Fruit fly (Drosophila melanogaster) whole organism, embryonic: ENCODE measurements around the gene VhaM9.7-c.

Source experiments
- Abd-B ChIP-seq: fragments of 200-800 bp; sonication (Bioruptor generic); optimal IDR thresholded peaks from 2 replicates; lab custom pipeline; 2018; ENCODE audit warnings: missing biosample characterization, mild to moderate bottlenecking, missing genetic modification characterization, moderate library complexity
- Antp ChIP-seq: fragments of 200-800 bp; sonication (Bioruptor generic); optimal IDR thresholded peaks from 3 replicates; lab custom pipeline; 2016; ENCODE audit warnings: missing biosample characterization, missing genetic modification characterization
- Bgb ChIP-seq: fragments of 200-800 bp; sonication (Bioruptor generic); IDR thresholded peaks from 2 replicates; pipeline ENCODE4 v1.3.6; 2022; ENCODE audit warnings: missing biosample characterization, missing genetic modification characterization; ENCODE audit not compliant: partially characterized antibody
- BtbVII ChIP-seq: fragments of 200-800 bp; sonication (Bioruptor generic); optimal IDR thresholded peaks from 3 replicates; lab custom pipeline; 2017; ENCODE audit warnings: missing biosample characterization, mild to moderate bottlenecking, missing genetic modification characterization
- CG10321 ChIP-seq: fragments of 200-800 bp; sonication (Bioruptor generic); IDR thresholded peaks from 2 replicates; pipeline ENCODE4 v1.3.6; 2022; ENCODE audit warnings: missing biosample characterization, missing genetic modification characterization
- CG11456 ChIP-seq: fragments of 200-800 bp; sonication (Bioruptor generic); IDR thresholded peaks from 3 replicates; pipeline ENCODE4 v1.3.6; 2022; ENCODE audit warnings: missing biosample characterization, missing genetic modification characterization
- CG12942 ChIP-seq: fragments of 200-800 bp; sonication (Bioruptor generic); optimal IDR thresholded peaks from 3 replicates; lab custom pipeline; 2016; ENCODE audit warnings: missing biosample characterization, missing genetic modification characterization
- CG13296 ChIP-seq: fragments of 200-800 bp; sonication (Bioruptor generic); optimal IDR thresholded peaks from 3 replicates; lab custom pipeline; 2018; ENCODE audit warnings: missing biosample characterization, mild to moderate bottlenecking, missing genetic modification characterization
- CG13624 ChIP-seq: fragments of 200-800 bp; sonication (Bioruptor generic); optimal IDR thresholded peaks from 2 replicates; lab custom pipeline; 2016; ENCODE audit warnings: missing biosample characterization, missing genetic modification characterization
- CG14441 ChIP-seq: fragments of 200-800 bp; sonication (Bioruptor generic); IDR thresholded peaks from 2 replicates; pipeline ENCODE4 v1.3.6; 2022; ENCODE audit warnings: missing biosample characterization, missing genetic modification characterization
- CG31365 ChIP-seq: fragments of 200-800 bp; sonication (Bioruptor generic); optimal IDR thresholded peaks from 2 replicates; lab custom pipeline; 2018; ENCODE audit warnings: missing biosample characterization, mild to moderate bottlenecking, missing genetic modification characterization
- CG33557 ChIP-seq: fragments of 200-800 bp; sonication (Bioruptor generic); optimal IDR thresholded peaks from 2 replicates; lab custom pipeline; 2019; ENCODE audit warnings: missing biosample characterization, mild to moderate bottlenecking, missing genetic modification characterization, moderate library complexity
- CG4424 ChIP-seq: fragments of 200-800 bp; sonication (Bioruptor generic); optimal IDR thresholded peaks from 3 replicates; lab custom pipeline; 2016; ENCODE audit warnings: missing biosample characterization, missing genetic modification characterization
- CG4854 ChIP-seq: fragments of 200-800 bp; sonication (Bioruptor generic); optimal IDR thresholded peaks from 2 replicates; lab custom pipeline; 2016; ENCODE audit warnings: missing biosample characterization, missing genetic modification characterization, inconsistent platforms
- CG5953 ChIP-seq: fragments of 200-800 bp; sonication (Bioruptor generic); IDR thresholded peaks from 2 replicates; pipeline ENCODE4 v1.3.6; 2022; ENCODE audit warnings: missing biosample characterization, missing genetic modification characterization
- CG6654 ChIP-seq: fragments of 200-800 bp; sonication (Bioruptor generic); optimal IDR thresholded peaks from 2 replicates; lab custom pipeline; 2017; ENCODE audit warnings: missing biosample characterization, mild to moderate bottlenecking, missing genetic modification characterization
- CG6689 ChIP-seq: fragments of 200-800 bp; sonication (Bioruptor generic); IDR thresholded peaks from 2 replicates; pipeline ENCODE4 v1.3.6; 2022; ENCODE audit warnings: missing biosample characterization, missing genetic modification characterization
- CG7357 ChIP-seq: fragments of 200-800 bp; sonication (Bioruptor generic); IDR thresholded peaks from 3 replicates; pipeline ENCODE4 v1.3.6; 2022; ENCODE audit warnings: missing biosample characterization, missing genetic modification characterization
- CG8281 ChIP-seq: fragments of 200-800 bp; sonication (Bioruptor generic); optimal IDR thresholded peaks from 2 replicates; lab custom pipeline; 2018; ENCODE audit warnings: missing biosample characterization, mild to moderate bottlenecking, missing genetic modification characterization, moderate library complexity
- CG8290 ChIP-seq, 3 experiments: fragments of 200-800 bp; sonication (Bioruptor generic); optimal IDR thresholded peaks; 2 replicates each; lab custom pipeline; 2016 to 2019; ENCODE audit warnings: missing biosample characterization in 3 of 3, missing genetic modification characterization in 3 of 3, mild to moderate bottlenecking in 2 of 3, moderate library complexity in 1 of 3
- CG9609 ChIP-seq: fragments of 200-800 bp; sonication (Bioruptor generic); optimal IDR thresholded peaks from 3 replicates; lab custom pipeline; 2016; ENCODE audit warnings: missing biosample characterization, missing genetic modification characterization
- CkIIα-i1 ChIP-seq: fragments of 200-800 bp; sonication (Bioruptor generic); IDR thresholded peaks from 2 replicates; pipeline ENCODE4 v1.3.6; 2022; ENCODE audit warnings: missing biosample characterization, missing genetic modification characterization
- D ChIP-seq, 2 experiments: fragments of 200-800 bp in 1 of 2; fragments of >200 bp in 1 of 2; sonication (Bioruptor generic) in 1 of 2; optimal IDR thresholded peaks; 2 replicates in 1 of 2; 3 replicates in 1 of 2; lab custom pipeline; 2017; ENCODE audit warnings: mild to moderate bottlenecking in 1 of 2, missing biosample characterization in 1 of 2, missing genetic modification characterization in 1 of 2, missing genetic modification reagents in 1 of 2
- Dbx ChIP-seq: fragments of 200-800 bp; sonication (Bioruptor generic); IDR thresholded peaks from 3 replicates; pipeline ENCODE4 v1.3.6; 2022; ENCODE audit warnings: missing biosample characterization, missing genetic modification characterization
- Dek ChIP-seq: fragments of 200-800 bp; sonication (Bioruptor generic); optimal IDR thresholded peaks from 3 replicates; lab custom pipeline; 2019; ENCODE audit warnings: missing biosample characterization, mild to moderate bottlenecking, missing genetic modification characterization, moderate library complexity
- Eip74EF ChIP-seq, 2 experiments: fragments of 200-800 bp in 1 of 2; fragments of >200 bp in 1 of 2; sonication (Bioruptor generic) in 1 of 2; optimal IDR thresholded peaks; 2 replicates each; lab custom pipeline; 2017 to 2019; ENCODE audit warnings: missing biosample characterization in 2 of 2, missing genetic modification characterization in 2 of 2, mild to moderate bottlenecking in 1 of 2, moderate library complexity in 1 of 2
- Elba2 ChIP-seq: fragments of 200-800 bp; sonication (Bioruptor generic); optimal IDR thresholded peaks from 3 replicates; lab custom pipeline; 2016; ENCODE audit warnings: missing biosample characterization, missing genetic modification characterization
- H15 ChIP-seq: fragments of 200-800 bp; sonication (Bioruptor generic); IDR thresholded peaks from 3 replicates; pipeline ENCODE4 v1.3.6; 2022; ENCODE audit warnings: missing biosample characterization, missing genetic modification characterization
- H2.0 ChIP-seq: fragments of 200-800 bp; sonication (Bioruptor generic); IDR thresholded peaks from 2 replicates; pipeline ENCODE4 v1.3.6; 2022; ENCODE audit warnings: missing biosample characterization, missing genetic modification characterization
- Hr78 ChIP-seq, 2 experiments: fragments of 200-800 bp in 1 of 2; fragments of >200 bp in 1 of 2; sonication (Bioruptor generic) in 1 of 2; optimal IDR thresholded peaks; 2 replicates each; lab custom pipeline; 2017 to 2019; ENCODE audit warnings: missing biosample characterization in 2 of 2, missing genetic modification characterization in 2 of 2, mild to moderate bottlenecking in 1 of 2, moderate library complexity in 1 of 2
- Nf-YB ChIP-seq: fragments of 200-800 bp; sonication (Bioruptor generic); optimal IDR thresholded peaks from 3 replicates; lab custom pipeline; 2019; ENCODE audit warnings: missing biosample characterization, mild to moderate bottlenecking, missing genetic modification characterization, moderate library complexity
- Nf-YC ChIP-seq: fragments of 200-800 bp; optimal IDR thresholded peaks from 3 replicates; lab custom pipeline; 2019; ENCODE audit warnings: missing biosample characterization, mild to moderate bottlenecking, missing genetic modification characterization, moderate library complexity
- Spps ChIP-seq: fragments of 200-800 bp; sonication (Bioruptor generic); optimal IDR thresholded peaks from 2 replicates; lab custom pipeline; 2018; ENCODE audit warnings: missing biosample characterization, mild to moderate bottlenecking, missing genetic modification characterization
- Stat92E ChIP-seq, 3 experiments: fragments of >200 bp in 2 of 3; fragments of 200-800 bp in 1 of 3; sonication (Bioruptor generic) in 1 of 3; optimal IDR thresholded peaks; 2 replicates each; lab custom pipeline; 2017 to 2019; ENCODE audit warnings: missing biosample characterization in 3 of 3, missing genetic modification characterization in 3 of 3, mild to moderate bottlenecking in 1 of 3, moderate library complexity in 1 of 3
- ac ChIP-seq: fragments of 200-800 bp; sonication (Bioruptor generic); optimal IDR thresholded peaks from 3 replicates; lab custom pipeline; 2017; ENCODE audit warnings: missing biosample characterization, mild to moderate bottlenecking, missing genetic modification characterization
- ap ChIP-seq: fragments of 200-800 bp; sonication (Bioruptor generic); IDR thresholded peaks from 2 replicates; pipeline ENCODE4 v1.3.6; 2022; ENCODE audit warnings: missing biosample characterization, missing genetic modification characterization
- bowl ChIP-seq: fragments of 200-800 bp; sonication (Bioruptor generic); IDR thresholded peaks from 2 replicates; pipeline ENCODE4 v1.3.6; 2022; ENCODE audit warnings: missing biosample characterization, missing genetic modification characterization
- bsh ChIP-seq, 2 experiments: fragments of 200-800 bp; sonication (Bioruptor generic); optimal IDR thresholded peaks; 2 replicates each; lab custom pipeline; 2017 to 2018; ENCODE audit warnings: mild to moderate bottlenecking in 2 of 2, missing biosample characterization in 2 of 2, missing genetic modification characterization in 2 of 2, moderate library complexity in 1 of 2
- cas ChIP-seq: fragments of 200-800 bp; sonication (Bioruptor generic); IDR thresholded peaks from 2 replicates; pipeline ENCODE4 v1.3.6; 2022; ENCODE audit warnings: missing biosample characterization, missing genetic modification characterization
- danr ChIP-seq: fragments of 200-800 bp; sonication (Bioruptor generic); IDR thresholded peaks from 2 replicates; pipeline ENCODE4 v1.3.6; 2022; ENCODE audit warnings: missing biosample characterization, missing genetic modification characterization
- disco-r ChIP-seq: fragments of 200-800 bp; sonication (Bioruptor generic); optimal IDR thresholded peaks from 2 replicates; lab custom pipeline; 2016; ENCODE audit warnings: missing biosample characterization, missing genetic modification characterization
- emc ChIP-seq: fragments of 200-800 bp; sonication (Bioruptor generic); optimal IDR thresholded peaks from 2 replicates; lab custom pipeline; 2016; ENCODE audit warnings: missing biosample characterization, missing genetic modification characterization
- en ChIP-seq: fragments of 200-800 bp; sonication (Bioruptor generic); optimal IDR thresholded peaks from 2 replicates; lab custom pipeline; 2016; ENCODE audit warnings: missing biosample characterization, missing genetic modification characterization
- pfk ChIP-seq: fragments of 200-800 bp; sonication (Bioruptor generic); optimal IDR thresholded peaks from 2 replicates; lab custom pipeline; 2018; ENCODE audit warnings: missing biosample characterization, mild to moderate bottlenecking, missing genetic modification characterization, moderate library complexity
- run ChIP-seq: fragments of 200-800 bp; sonication (Bioruptor generic); optimal IDR thresholded peaks from 3 replicates; lab custom pipeline; 2018; ENCODE audit warnings: missing biosample characterization, mild to moderate bottlenecking, missing genetic modification characterization
- sd ChIP-seq: fragments of 200-800 bp; sonication (Bioruptor generic); optimal IDR thresholded peaks from 3 replicates; lab custom pipeline; 2018; ENCODE audit warnings: missing biosample characterization, mild to moderate bottlenecking, missing genetic modification characterization, moderate library complexity
- sqz ChIP-seq: fragments of 200-800 bp; sonication (Bioruptor generic); optimal IDR thresholded peaks from 3 replicates; lab custom pipeline; 2018; ENCODE audit warnings: missing biosample characterization, mild to moderate bottlenecking, missing genetic modification characterization
- stwl ChIP-seq: fragments of 200-800 bp; sonication (Bioruptor generic); optimal IDR thresholded peaks from 3 replicates; lab custom pipeline; 2018; ENCODE audit warnings: missing biosample characterization, mild to moderate bottlenecking, missing genetic modification characterization, moderate library complexity
- vvl ChIP-seq: fragments of 200-800 bp; sonication (Bioruptor generic); IDR thresholded peaks from 2 replicates; pipeline ENCODE4 v1.3.6; 2022; ENCODE audit warnings: missing biosample characterization, missing genetic modification characterization
- z ChIP-seq: fragments of 200-800 bp; sonication (Bioruptor generic); IDR thresholded peaks from 3 replicates; pipeline ENCODE4 v1.3.6; 2022; ENCODE audit warnings: missing biosample characterization, missing genetic modification characterization

The VhaM9.7-c gene

dm6 chr3L:4227164-4227563, 40.5 kb upstream of the VhaM9.7-c start, which contains the start of gene CG46460 (continued):
- TF ChIP-seq CG4424: no peak
- no peak for TF ChIP-seq CG5953 (GFP tag; lab: Robert Waterston, UW)
- no peak for TF ChIP-seq ap (GFP tag; lab: Robert Waterston, UW)
- no peak for TF ChIP-seq CG10321
- no peak for TF ChIP-seq CG6654 (GFP tag; lab: Kevin White, UChicago)
- peak; percentile 41; the same call in 1 of the 2 replicates for TF ChIP-seq vvl (GFP tag; lab: Robert Waterston, UW)
- no peak for TF ChIP-seq Abd-B (GFP tag; lab: Kevin White, UChicago)
- no peak for TF ChIP-seq H2.0 (GFP tag; lab: Robert Waterston, UW)
- no peak for TF ChIP-seq Elba2 (GFP tag; lab: Kevin White, UChicago)
- TF ChIP-seq CG13624 (GFP tag; lab: Kevin White, UChicago): no peak
- no peak for TF ChIP-seq run (tag; lab: Kevin White, UChicago)
- no peak for TF ChIP-seq danr (GFP tag; lab: Robert Waterston, UW)
- no peak for TF ChIP-seq CG12942 (GFP tag; lab: Kevin White, UChicago)
- TF ChIP-seq H15: no peak
- TF ChIP-seq emc (GFP tag; lab: Kevin White, UChicago): no peak
- no peak for TF ChIP-seq pfk
- TF ChIP-seq CG7357 (GFP tag; lab: Robert Waterston, UW): no peak
- no peak for TF ChIP-seq Dek (tag; lab: Kevin White, UChicago)
- no peak for TF ChIP-seq BtbVII (GFP tag; lab: Kevin White, UChicago)
- TF ChIP-seq Nf-YC: peak; percentile 6
- TF ChIP-seq bowl (GFP tag; lab: Robert Waterston, UW): no peak
- peak; percentile 81 for TF ChIP-seq z (GFP tag; lab: Robert Waterston, UW)
- TF ChIP-seq CG6689: no peak
- no peak for TF ChIP-seq sqz (GFP tag; lab: Kevin White, UChicago)
- no peak for TF ChIP-seq CkIIα-i1 (GFP tag; lab: Robert Waterston, UW)
- TF ChIP-seq ac (GFP tag; lab: Kevin White, UChicago): peak; percentile 9
- TF ChIP-seq stwl: no peak
- TF ChIP-seq en (GFP tag; lab: Kevin White, UChicago): no peak
- TF ChIP-seq D (optimal IDR thresholded peaks at IDR 0.05; lab: Kevin White, UChicago): no peak
- TF ChIP-seq D (GFP tag; optimal IDR thresholded peaks at IDR 0.05; lab: Kevin White, UChicago): no peak
- no peak for TF ChIP-seq Stat92E (GFP tag; optimal IDR thresholded peaks at IDR 0.05; lab: Kevin White, UChicago)
- no peak for TF ChIP-seq disco-r (GFP tag; lab: Kevin White, UChicago)
- no peak for TF ChIP-seq CG13296 (GFP tag; lab: Kevin White, UChicago)
- no peak for TF ChIP-seq CG33557 (GFP tag; lab: Kevin White, UChicago)
- TF ChIP-seq CG14441 (GFP tag; lab: Robert Waterston, UW): no peak
- no peak for TF ChIP-seq Nf-YB (GFP tag; lab: Kevin White, UChicago)
- TF ChIP-seq CG11456: no peak
- no peak for TF ChIP-seq CG9609 (GFP tag; lab: Kevin White, UChicago)
- no peak for TF ChIP-seq CG31365
- TF ChIP-seq CG8290 (GFP tag; optimal IDR thresholded peaks at IDR 0.05; lab: Kevin White, UChicago): peak; percentile 6
- peak in 1 of 2 experiments; percentile 12 for TF ChIP-seq CG8290 (tag; optimal IDR thresholded peaks at IDR 0.05; lab: Kevin White, UChicago)
- TF ChIP-seq sd (tag; lab: Kevin White, UChicago): no peak
- 0 out of 2 replicates have a peak, but pooled peaks have one; percentile 16 for TF ChIP-seq cas
- no peak for TF ChIP-seq Bgb (GFP tag; lab: Robert Waterston, UW)
- TF ChIP-seq CG8281 (tag; lab: Kevin White, UChicago): no peak
- TF ChIP-seq Spps (tag; lab: Kevin White, UChicago): no peak
- no peak for TF ChIP-seq Antp
- no peak for TF ChIP-seq Eip74EF (GFP tag; optimal IDR thresholded peaks at IDR 0.05; lab: Kevin White, UChicago)
- no peak for TF ChIP-seq bsh (GFP tag; optimal IDR thresholded peaks at IDR 0.05; lab: Kevin White, UChicago)
- no peak for TF ChIP-seq Hr78 (GFP tag; optimal IDR thresholded peaks at IDR 0.05; lab: Kevin White, UChicago)
- no peak for TF ChIP-seq CG4854 (GFP tag; lab: Kevin White, UChicago)
- no peak for TF ChIP-seq Dbx (GFP tag; lab: Robert Waterston, UW)
